Worm (Caenorhabditis elegans) whole organism, L3 larva: ENCODE results near the gene cdh-12.

Experiments used
- aly-2 ChIP-seq: fragments of 150-350 bp; optimal IDR thresholded peaks from 2 replicates; lab custom pipeline; 2014; ENCODE audit warnings: missing biosample characterization, missing genetic modification characterization
- elt-2 ChIP-seq: sonication (generic microtip); optimal IDR thresholded peaks from 2 replicates; lab custom pipeline; 2016; ENCODE audit warnings: missing genetic modification reagents, mild to moderate bottlenecking, missing genetic modification characterization, missing compliant biosample characterization
- elt-3 ChIP-seq, 3 experiments: fragments of 150-350 bp in 1 of 3; sonication (generic microtip) in 2 of 3; optimal IDR thresholded peaks; 2 replicates in 2 of 3; 4 replicates in 1 of 3; lab custom pipeline; 2014 to 2017; ENCODE audit warnings: missing biosample characterization in 3 of 3, missing genetic modification characterization in 3 of 3
- fkh-2 ChIP-seq: fragments of 150-350 bp; optimal IDR thresholded peaks from 2 replicates; lab custom pipeline; 2014; ENCODE audit warnings: missing biosample characterization, missing genetic modification reagents, missing genetic modification characterization
- nfya-1 ChIP-seq: sonication (generic microtip); optimal IDR thresholded peaks from 2 replicates; lab custom pipeline; 2017; ENCODE audit warnings: missing genetic modification characterization, mild to moderate bottlenecking, missing compliant biosample characterization, antibody characterized with exemption, moderate library complexity; ENCODE audit not compliant: insufficient read depth
- nhr-11 ChIP-seq: fragments of 150-350 bp; optimal IDR thresholded peaks from 2 replicates; lab custom pipeline; 2014; ENCODE audit warnings: missing biosample characterization, missing genetic modification characterization
- nhr-237 ChIP-seq: fragments of 150-350 bp; optimal IDR thresholded peaks from 2 replicates; lab custom pipeline; 2014; ENCODE audit warnings: missing biosample characterization, missing genetic modification characterization

DNA sequence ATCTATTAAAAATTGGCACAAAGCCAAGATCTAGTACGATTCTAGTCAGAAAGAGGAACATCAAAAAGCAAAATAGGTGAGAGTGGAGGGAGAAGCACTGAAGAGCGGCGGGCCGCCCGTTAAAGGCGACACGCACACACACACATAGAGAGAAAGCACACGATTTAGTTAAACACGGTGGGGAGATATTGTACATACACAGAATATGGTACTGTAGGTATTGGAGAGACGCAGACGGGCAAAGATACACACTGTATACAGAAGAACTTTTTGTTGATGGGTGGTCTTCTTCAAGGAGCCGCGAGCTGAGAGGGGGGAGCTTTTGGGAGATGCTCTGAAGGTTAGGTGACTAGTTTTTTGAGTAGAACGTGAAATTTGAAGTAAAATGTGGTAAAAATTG, 74.4 kb downstream of the cdh-12 start:
- TF ChIP-seq fkh-2 (no peak), nhr-11 (tag; lab: Kevin White, UChicago) (no peak), elt-2 (tag; lab: Kevin White, UChicago) (peak; percentile 34), aly-2 (tag; lab: Kevin White, UChicago) (no peak), nfya-1 (tag; lab: Kevin White, UChicago) (no peak), elt-3 (tag; optimal IDR thresholded peaks at IDR 0.05; lab: Kevin White, UChicago) (no peak), nhr-237 (tag; lab: Kevin White, UChicago) (no peak)
